Worm (Caenorhabditis elegans) whole organism, L4 larva: ENCODE data around the gene trpp-3.

Experiments used
- D1046.2 ChIP-seq: fragments of 200-800 bp; sonication (Bioruptor generic); IDR thresholded peaks from 2 replicates; pipeline ENCODE4 v1.3.6; 2022; ENCODE audit warnings: missing genetic modification characterization, missing compliant biosample characterization
- F37D6.2 ChIP-seq: sonication (generic microtip); optimal IDR thresholded peaks from 2 replicates; lab custom pipeline; 2016; ENCODE audit warnings: mild to moderate bottlenecking, missing genetic modification characterization, missing compliant biosample characterization
- F44E2.7 ChIP-seq: fragments of 200-800 bp; sonication (Bioruptor generic); IDR thresholded peaks from 2 replicates; pipeline ENCODE4 v2.1.2; 2022; ENCODE audit warnings: missing genetic modification characterization, missing compliant biosample characterization
- Y105C5A.15 ChIP-seq: fragments of 200-800 bp; sonication (Bioruptor generic); IDR thresholded peaks from 2 replicates; pipeline ENCODE4 v1.3.6; 2022; ENCODE audit warnings: missing genetic modification characterization, missing compliant biosample characterization
- Y75B8A.6 ChIP-seq: fragments of 200-800 bp; sonication (Bioruptor generic); IDR thresholded peaks from 2 replicates; pipeline ENCODE4 v1.3.6; 2022; ENCODE audit warnings: missing genetic modification reagents, missing genetic modification characterization, missing compliant biosample characterization
- aha-1 ChIP-seq: fragments of 150-350 bp; peaks from one replicate; lab custom pipeline; 2014; ENCODE audit warnings: missing biosample characterization, missing genetic modification characterization
- ama-1 ChIP-seq: fragments of 150-350 bp; optimal IDR thresholded peaks from 2 replicates; lab custom pipeline; 2014; ENCODE audit warnings: inconsistent platforms, mixed read lengths
- attf-4 ChIP-seq: sonication (generic microtip); optimal IDR thresholded peaks from 3 replicates; lab custom pipeline; 2017; ENCODE audit warnings: missing biosample characterization, missing genetic modification characterization
- ceh-28 ChIP-seq: fragments of 150-350 bp; optimal IDR thresholded peaks from 2 replicates; lab custom pipeline; 2014; ENCODE audit warnings: missing biosample characterization, missing genetic modification reagents, missing genetic modification characterization
- daf-19 ChIP-seq: fragments of 200-800 bp; sonication (Bioruptor generic); conservative IDR thresholded peaks from 2 replicates; pipeline ENCODE4 v1.3.6; 2022; ENCODE audit warnings: missing genetic modification characterization, missing compliant biosample characterization
- dpl-1 ChIP-seq: fragments of 150-350 bp; optimal IDR thresholded peaks from 2 replicates; lab custom pipeline; 2014; ENCODE audit warnings: missing biosample characterization, missing genetic modification reagents, missing genetic modification characterization
- duxl-1 ChIP-seq: sonication (generic microtip); optimal IDR thresholded peaks from 2 replicates; lab custom pipeline; 2016; ENCODE audit warnings: mild to moderate bottlenecking, missing genetic modification characterization, moderate library complexity, missing compliant biosample characterization; ENCODE audit not compliant: poor library complexity
- dve-1 ChIP-seq: sonication (generic microtip); optimal IDR thresholded peaks from 2 replicates; lab custom pipeline; 2017; ENCODE audit warnings: antibody characterized with exemption, mild to moderate bottlenecking, missing genetic modification characterization, missing compliant biosample characterization; ENCODE audit not compliant: insufficient read depth
- fos-1 ChIP-seq: fragments of 150-350 bp; optimal IDR thresholded peaks from 2 replicates; lab custom pipeline; 2014; ENCODE audit warnings: missing biosample characterization, missing genetic modification characterization
- gei-8 ChIP-seq: fragments of 200-800 bp; sonication (Bioruptor generic); optimal IDR thresholded peaks from 2 replicates; lab custom pipeline; 2018; ENCODE audit warnings: mild to moderate bottlenecking, missing genetic modification characterization, missing compliant biosample characterization
- hif-1 ChIP-seq, 2 experiments: sonication (generic microtip); optimal IDR thresholded peaks; 2 replicates each; lab custom pipeline; 2016 to 2017; ENCODE audit warnings: missing compliant biosample characterization in 2 of 2, missing genetic modification characterization in 2 of 2, missing genetic modification reagents in 2 of 2, missing genotype in 2 of 2, mild to moderate bottlenecking in 1 of 2
- hlh-11 ChIP-seq: fragments of 200-800 bp; sonication (Bioruptor generic); optimal IDR thresholded peaks from 2 replicates; lab custom pipeline; 2018; ENCODE audit warnings: mild to moderate bottlenecking, missing genetic modification characterization, missing compliant biosample characterization
- hlh-30 ChIP-seq: sonication (generic microtip); optimal IDR thresholded peaks from 2 replicates; lab custom pipeline; 2017; ENCODE audit warnings: antibody characterized with exemption, mild to moderate bottlenecking, missing genetic modification characterization, missing compliant biosample characterization; ENCODE audit not compliant: insufficient read depth
- hmg-1.1 ChIP-seq: fragments of 200-800 bp; sonication (Bioruptor generic); IDR thresholded peaks from 2 replicates; pipeline ENCODE4 v1.3.6; 2022; ENCODE audit warnings: missing genetic modification reagents, missing genetic modification characterization, missing compliant biosample characterization
- lim-7 ChIP-seq: fragments of 200-800 bp; sonication (Bioruptor generic); IDR thresholded peaks from 2 replicates; pipeline ENCODE4 v1.3.6; 2022; ENCODE audit warnings: missing genetic modification characterization, missing compliant biosample characterization
- lin-13 ChIP-seq: fragments of 150-350 bp; optimal IDR thresholded peaks from 2 replicates; lab custom pipeline; 2014; ENCODE audit warnings: missing biosample characterization, missing genetic modification reagents, missing genetic modification characterization
- lir-3 ChIP-seq: sonication (generic microtip); optimal IDR thresholded peaks from 2 replicates; lab custom pipeline; 2016; ENCODE audit warnings: mild to moderate bottlenecking, missing genetic modification characterization, missing compliant biosample characterization
- lsy-2 ChIP-seq, 2 experiments: fragments of 150-350 bp in 1 of 2; sonication (generic microtip) in 1 of 2; optimal IDR thresholded peaks; 2 replicates each; lab custom pipeline; 2014 to 2017; ENCODE audit warnings: missing biosample characterization in 2 of 2, missing genetic modification characterization in 2 of 2
- madf-5 ChIP-seq, 2 experiments: fragments of 200-800 bp; sonication (Bioruptor generic); IDR thresholded peaks; 2 replicates each; pipeline ENCODE4 v1.3.6; 2022; ENCODE audit warnings: missing compliant biosample characterization in 2 of 2, missing genetic modification characterization in 2 of 2
- madf-9 ChIP-seq: fragments of 200-800 bp; sonication (Bioruptor generic); conservative IDR thresholded peaks from 2 replicates; pipeline ENCODE4 v1.3.6; 2022; ENCODE audit warnings: missing genetic modification reagents, missing genetic modification characterization, missing compliant biosample characterization
- mdt-29 ChIP-seq: fragments of 200-800 bp; sonication (Bioruptor generic); IDR thresholded peaks from 2 replicates; pipeline ENCODE4 v1.3.6; 2022; ENCODE audit warnings: missing genetic modification reagents, missing genetic modification characterization, missing compliant biosample characterization
- mep-1 ChIP-seq: fragments of 150-350 bp; sonication (generic microtip); optimal IDR thresholded peaks from 3 replicates; lab custom pipeline; 2014; ENCODE audit warnings: missing biosample characterization, missing genetic modification characterization
- mes-2 ChIP-seq: sonication (generic microtip); optimal IDR thresholded peaks from 2 replicates; lab custom pipeline; 2016; ENCODE audit warnings: missing genotype, mild to moderate bottlenecking, missing genetic modification characterization, missing compliant biosample characterization; ENCODE audit not compliant: poor library complexity, severe bottlenecking
- nhr-10 ChIP-seq: fragments of 150-350 bp; optimal IDR thresholded peaks from 2 replicates; lab custom pipeline; 2014; ENCODE audit warnings: missing biosample characterization, missing genetic modification characterization
- nhr-11 ChIP-seq: fragments of 150-350 bp; optimal IDR thresholded peaks from 2 replicates; lab custom pipeline; 2014; ENCODE audit warnings: missing biosample characterization, missing genetic modification characterization
- nhr-237 ChIP-seq: sonication (generic microtip); optimal IDR thresholded peaks from 2 replicates; lab custom pipeline; 2017; ENCODE audit warnings: missing biosample characterization, missing genetic modification characterization
- nhr-48 ChIP-seq: sonication (generic microtip); optimal IDR thresholded peaks from 2 replicates; lab custom pipeline; 2016; ENCODE audit warnings: mild to moderate bottlenecking, missing genetic modification characterization, missing compliant biosample characterization
- nhr-6 ChIP-seq: fragments of 150-350 bp; optimal IDR thresholded peaks from 2 replicates; lab custom pipeline; 2014; ENCODE audit warnings: missing biosample characterization, missing genetic modification characterization
- nhr-77 ChIP-seq: fragments of 150-350 bp; optimal IDR thresholded peaks from 2 replicates; lab custom pipeline; 2014; ENCODE audit warnings: missing biosample characterization, missing genetic modification characterization
- pha-4 ChIP-seq, 2 experiments: fragments of 150-350 bp in 1 of 2; fragments of 200-800 bp in 1 of 2; sonication (Bioruptor generic) in 1 of 2; IDR thresholded peaks in 1 of 2; optimal IDR thresholded peaks in 1 of 2; 2 replicates each; pipeline versions ENCODE4 v1.3.6 to Lab custom; 2014 to 2022; ENCODE audit warnings: missing genetic modification characterization in 2 of 2, missing genetic modification reagents in 2 of 2, missing biosample characterization in 1 of 2, missing compliant biosample characterization in 1 of 2
- sdz-12 ChIP-seq: fragments of 200-800 bp; sonication (Bioruptor generic); optimal IDR thresholded peaks from 2 replicates; lab custom pipeline; 2018; ENCODE audit warnings: mild to moderate bottlenecking, missing genetic modification characterization, missing compliant biosample characterization
- set-16 ChIP-seq: fragments of 200-800 bp; sonication (Bioruptor generic); IDR thresholded peaks from 2 replicates; pipeline ENCODE4 v1.3.6; 2022; ENCODE audit warnings: missing genetic modification reagents, missing genetic modification characterization, missing compliant biosample characterization
- skn-1 ChIP-seq: fragments of 150-350 bp; optimal IDR thresholded peaks from 2 replicates; lab custom pipeline; 2014; ENCODE audit warnings: missing biosample characterization, missing genetic modification characterization
- snpc-1.2 ChIP-seq: fragments of 200-800 bp; sonication (Bioruptor generic); IDR thresholded peaks from 2 replicates; pipeline ENCODE4 v1.3.6; 2022; ENCODE audit warnings: missing genetic modification reagents, missing genetic modification characterization, missing compliant biosample characterization
- spr-1 ChIP-seq: sonication (generic microtip); optimal IDR thresholded peaks from 2 replicates; lab custom pipeline; 2016; ENCODE audit warnings: mild to moderate bottlenecking, missing genetic modification characterization, missing compliant biosample characterization
- unc-130 ChIP-seq: sonication (generic microtip); optimal IDR thresholded peaks from 2 replicates; lab custom pipeline; 2016; ENCODE audit warnings: missing genetic modification reagents, missing genetic modification characterization, missing compliant biosample characterization
- unc-62 ChIP-seq, 3 experiments: fragments of 150-350 bp in 1 of 3; sonication (generic microtip); optimal IDR thresholded peaks in 2 of 3; peaks in 1 of 3; 1 replicate in 1 of 3; 2 replicates in 2 of 3; lab custom pipeline; 2014 to 2017; ENCODE audit warnings: missing biosample characterization in 3 of 3, missing genetic modification characterization in 3 of 3, missing genetic modification reagents in 3 of 3, missing genotype in 1 of 3
- vab-7 ChIP-seq: fragments of 200-800 bp; sonication (Bioruptor generic); IDR thresholded peaks from 2 replicates; pipeline ENCODE4 v1.3.6; 2022; ENCODE audit warnings: missing genetic modification reagents, missing genetic modification characterization, missing compliant biosample characterization
- zfp-3 ChIP-seq: fragments of 200-800 bp; sonication (Bioruptor generic); conservative IDR thresholded peaks from 2 replicates; pipeline ENCODE4 v1.3.6; 2022; ENCODE audit warnings: missing genetic modification reagents, missing genetic modification characterization, missing compliant biosample characterization
- ztf-11 ChIP-seq: fragments of 150-350 bp; optimal IDR thresholded peaks from 2 replicates; lab custom pipeline; 2014; ENCODE audit warnings: missing biosample characterization, missing genetic modification characterization

The trpp-3 gene

ce11 chrIII:9546016-9546659, 20.8 kb downstream of the trpp-3 start, which contains the start of gene unc-16 (continued):
- TF ChIP-seq nhr-6 (tag; lab: Kevin White, UChicago) (peak; percentile 70), Y105C5A.15 (no peak), hlh-11 (tag; lab: Kevin White, UChicago) (peak; percentile 90), sdz-12 (GFP tag; lab: Kevin White, UChicago) (no peak), duxl-1 (tag; lab: Kevin White, UChicago) (peak; percentile 67), madf-9 (GFP tag; lab: Robert Waterston, UW) (0 out of 2 replicates have a peak, but pooled peaks have one; percentile 21), pha-4 (GFP tag; IDR thresholded peaks at IDR 0.05; lab: Robert Waterston, UW) (peak; percentile 59; the same call in 1 of the 2 replicates), pha-4 (tag; optimal IDR thresholded peaks at IDR 0.05; lab: Kevin White, UChicago) (peak; percentile 82), nhr-10 (tag; lab: Kevin White, UChicago) (no peak), set-16 (GFP tag; lab: Robert Waterston, UW) (0 out of 2 replicates have a peak, but pooled peaks have one; percentile 16), mes-2 (peak; percentile 81), F44E2.7 (GFP tag; lab: Robert Waterston, UW) (no peak), snpc-1.2 (no peak), zfp-3 (GFP tag; lab: Robert Waterston, UW) (no peak), D1046.2 (GFP tag; lab: Robert Waterston, UW) (no peak), ama-1 (lab: Kevin White, UChicago) (peak; percentile 86), Y75B8A.6 (GFP tag; lab: Robert Waterston, UW) (no peak), lin-13 (GFP tag; lab: Kevin White, UChicago) (peak; percentile 59), lim-7 (GFP tag; lab: Robert Waterston, UW) (no peak), attf-4 (tag; lab: Kevin White, UChicago) (no peak), lsy-2 (tag; optimal IDR thresholded peaks at IDR 0.05; lab: Kevin White, UChicago) (peak; percentile 98 to 99), mep-1 (peak; percentile 94)

ce11 chrIII:9556300-9556699, 30.9 kb downstream of the trpp-3 start, which contains the start of gene ZK1098.11:
Gene ZK1098.11 (plus strand): TSS chrIII:9556600.
- TF ChIP-seq dpl-1 (GFP tag; lab: Kevin White, UChicago) = no peak
- TF ChIP-seq ztf-11 (tag; lab: Kevin White, UChicago) = no peak
- no peak for TF ChIP-seq attf-4 (tag; lab: Kevin White, UChicago)
- no peak for TF ChIP-seq fos-1 (tag; lab: Kevin White, UChicago)
- no peak for TF ChIP-seq sdz-12 (GFP tag; lab: Kevin White, UChicago)
- no peak for TF ChIP-seq F37D6.2 (tag; lab: Kevin White, UChicago)
- no peak for TF ChIP-seq mes-2
- TF ChIP-seq vab-7 (GFP tag; lab: Robert Waterston, UW) = no peak
- no peak for TF ChIP-seq lsy-2 (tag; optimal IDR thresholded peaks at IDR 0.05; lab: Kevin White, UChicago)
- TF ChIP-seq hlh-11 (tag; lab: Kevin White, UChicago) = no peak
- no peak for TF ChIP-seq ceh-28 (tag; lab: Kevin White, UChicago)
- no peak for TF ChIP-seq mdt-29
- TF ChIP-seq lir-3 (tag; lab: Kevin White, UChicago) = no peak
- TF ChIP-seq gei-8 (GFP tag; lab: Kevin White, UChicago) = no peak
- TF ChIP-seq nhr-77 = no peak
- no peak for TF ChIP-seq unc-62 (GFP tag; optimal IDR thresholded peaks at IDR 0.05 in 1 of 2; lab: Kevin White, UChicago)
- TF ChIP-seq unc-62 (tag; optimal IDR thresholded peaks at IDR 0.05; lab: Kevin White, UChicago) = no peak
- TF ChIP-seq ama-1 (lab: Kevin White, UChicago) = no peak
- no peak for TF ChIP-seq F44E2.7 (GFP tag; lab: Robert Waterston, UW)
- TF ChIP-seq Y75B8A.6 (GFP tag; lab: Robert Waterston, UW) = no peak

- TF ChIP-seq nhr-237 (no peak), skn-1 (tag; lab: Kevin White, UChicago) (no peak), nhr-48 (tag; lab: Kevin White, UChicago) (no peak), aha-1 (tag; lab: Kevin White, UChicago) (no peak), daf-19 (GFP tag; lab: Robert Waterston, UW) (no peak), unc-130 (no peak), mep-1 (no peak), nhr-11 (no peak), Y105C5A.15 (no peak), spr-1 (tag; lab: Kevin White, UChicago) (no peak), nhr-77 (no peak), dve-1 (tag; lab: Kevin White, UChicago) (no peak), hmg-1.1 (GFP tag; lab: Robert Waterston, UW) (no peak), madf-5 (GFP tag; IDR thresholded peaks at IDR 0.05; lab: Robert Waterston, UW) (no peak), hlh-30 (no peak), hif-1 (tag; optimal IDR thresholded peaks at IDR 0.05; lab: Kevin White, UChicago) (no peak), hlh-11 (tag; lab: Kevin White, UChicago) (no peak)
Measured at ce11 chrIII:9558463-9558862, 33.1 kb downstream of the trpp-3 start, which contains the start of gene C48B4.6. Gene C48B4.6 (minus strand): TSS chrIII:9558563.
